Fruit fly (Drosophila melanogaster): Measurements from ENCODE around the gene CG31550.
A peak's percentile ranks its signal among the peaks of the same experiment; 100 is the strongest.

The CG31550 gene

dm6 chr3R:5523070-5523637 lies 37.8 kb downstream of the CG31550 start, which contains the start of the genes CG43845 and Nmdar1 (continued):
- TF ChIP-seq Hsf (GFP tag; optimal IDR thresholded peaks at IDR 0.05) = no peak
- no peak for TF ChIP-seq CG17802 (tag; optimal IDR thresholded peaks at IDR 0.05)
- TF ChIP-seq slou (GFP tag; optimal IDR thresholded peaks at IDR 0.05) = no peak
- TF ChIP-seq trem (tag; optimal IDR thresholded peaks at IDR 0.05) = no peak
- no peak for TF ChIP-seq Stat92E (GFP tag; optimal IDR thresholded peaks at IDR 0.05)
- TF ChIP-seq crol (GFP tag; IDR thresholded peaks at IDR 0.05) = no peak
- TF ChIP-seq CG12769 (tag; optimal IDR thresholded peaks at IDR 0.05) = peak; percentile 7
- TF ChIP-seq gem (tag; optimal IDR thresholded peaks at IDR 0.05) = no peak
- no peak for TF ChIP-seq vfl (GFP tag; optimal IDR thresholded peaks at IDR 0.05)
- TF ChIP-seq CG15479 (GFP tag; optimal IDR thresholded peaks at IDR 0.05) = no peak
- no peak for TF ChIP-seq Atf6 (GFP tag; IDR thresholded peaks at IDR 0.05)
- TF ChIP-seq sug (tag; optimal IDR thresholded peaks at IDR 0.05) = no peak
- no peak for TF ChIP-seq abd-A (tag; optimal IDR thresholded peaks at IDR 0.05)
- 0 out of 2 replicates have a peak, but pooled peaks have one; percentile 8 for TF ChIP-seq Scr (GFP tag; IDR thresholded peaks at IDR 0.05; ENCODE audit: partially characterized antibody)
- TF ChIP-seq Adf1 (GFP tag; IDR thresholded peaks at IDR 0.05) = peak; percentile 98
- peak; percentile 47; the same call in 1 of the 3 replicates for TF ChIP-seq CG34422 (GFP tag; IDR thresholded peaks at IDR 0.05)
- no peak for TF ChIP-seq E2f1 (GFP tag; IDR thresholded peaks at IDR 0.05)
- TF ChIP-seq pum (GFP tag; optimal IDR thresholded peaks at IDR 0.05) = no peak
- no peak for TF ChIP-seq CG13894 (tag; optimal IDR thresholded peaks at IDR 0.05)
- TF ChIP-seq Dbx (GFP tag; IDR thresholded peaks at IDR 0.05) = peak; percentile 35; the same call in 1 of the 3 replicates
- no peak for TF ChIP-seq dysf (GFP tag; IDR thresholded peaks at IDR 0.05)
- no peak for TF ChIP-seq Dek (tag; optimal IDR thresholded peaks at IDR 0.05)
- no peak for TF ChIP-seq Doc3 (GFP tag; IDR thresholded peaks at IDR 0.05; ENCODE audit: partially characterized antibody)
- no peak for TF ChIP-seq CG9727 (GFP tag; optimal IDR thresholded peaks at IDR 0.05)
- TF ChIP-seq Atf-2 (GFP tag; optimal IDR thresholded peaks at IDR 0.05) = no peak
- TF ChIP-seq crp (GFP tag; optimal IDR thresholded peaks at IDR 0.05) = peak in 1 of 2 experiments; percentile 80
- TF ChIP-seq NK7.1 (GFP tag; optimal IDR thresholded peaks at IDR 0.05) = no peak
- TF ChIP-seq CG8281 (tag; optimal IDR thresholded peaks at IDR 0.05) = no peak
- TF ChIP-seq CG8924 (tag; optimal IDR thresholded peaks at IDR 0.05) = no peak
- TF ChIP-seq cg (GFP tag; optimal IDR thresholded peaks at IDR 0.05) = peak; percentile 5
- no peak for TF ChIP-seq CG13775 (GFP tag; optimal IDR thresholded peaks at IDR 0.05)
- no peak for TF ChIP-seq Nf-YC (tag; optimal IDR thresholded peaks at IDR 0.05)
- TF ChIP-seq Dp (GFP tag; optimal IDR thresholded peaks at IDR 0.05) = no peak
- no peak for TF ChIP-seq z (GFP tag; IDR thresholded peaks at IDR 0.05)
- no peak for TF ChIP-seq zfh1 (GFP tag; IDR thresholded peaks at IDR 0.05)
- no peak for TF ChIP-seq amos (GFP tag; IDR thresholded peaks at IDR 0.05; ENCODE audit: partially characterized antibody)
- TF ChIP-seq CG12071 (GFP tag; optimal IDR thresholded peaks at IDR 0.05) = no peak
- TF ChIP-seq Aef1 (GFP tag; IDR thresholded peaks at IDR 0.05) = no peak
- TF ChIP-seq caup (GFP tag; optimal IDR thresholded peaks at IDR 0.05; ENCODE audit: severe bottlenecking) = no peak
- TF ChIP-seq Drgx (GFP tag; IDR thresholded peaks at IDR 0.05) = peak; percentile 23; the same call in 1 of the 2 replicates
- TF ChIP-seq bbx (GFP tag; IDR thresholded peaks at IDR 0.05; ENCODE audit: partially characterized antibody) = peak; percentile 12; the same call in 1 of the 2 replicates
- TF ChIP-seq fd102C (GFP tag; optimal IDR thresholded peaks at IDR 0.05) = no peak
- TF ChIP-seq HLH4C (GFP tag; IDR thresholded peaks at IDR 0.05; ENCODE audit: partially characterized antibody) = no peak
- TF ChIP-seq Bgb (GFP tag; IDR thresholded peaks at IDR 0.05; ENCODE audit: partially characterized antibody) = no peak
- no peak for TF ChIP-seq H2.0 (GFP tag; IDR thresholded peaks at IDR 0.05)
- TF ChIP-seq klu (GFP tag; IDR thresholded peaks at IDR 0.05) = no peak
- no peak for TF ChIP-seq CG1832 (GFP tag; optimal IDR thresholded peaks at IDR 0.05)
- no peak for TF ChIP-seq vvl (GFP tag; IDR thresholded peaks at IDR 0.05)
- no peak for TF ChIP-seq wor (GFP tag; IDR thresholded peaks at IDR 0.05)

All from whole organism, embryonic.